Fruit fly (Drosophila melanogaster) whole organism, embryonic: ENCODE results near the gene CG1638.
A peak's percentile ranks its signal among the peaks of the same experiment; 100 is the strongest.

ENCODE experiments used
- B-H1 ChIP-seq: fragments of 200-800 bp; sonication (Bioruptor generic); IDR thresholded peaks from 3 replicates; pipeline ENCODE4 v1.3.6; 2022; ENCODE audit warnings: missing biosample characterization, missing genetic modification characterization
- C15 ChIP-seq: fragments of 200-800 bp; sonication (Bioruptor generic); IDR thresholded peaks from 3 replicates; pipeline ENCODE4 v1.3.6; 2022; ENCODE audit warnings: missing biosample characterization, missing genetic modification characterization
- CG10147 ChIP-seq: fragments of 200-800 bp; sonication (Bioruptor generic); optimal IDR thresholded peaks from 2 replicates; lab custom pipeline; 2019; ENCODE audit warnings: missing biosample characterization, mild to moderate bottlenecking, missing genetic modification characterization, moderate library complexity
- CG10431 ChIP-seq: fragments of 200-800 bp; sonication (Bioruptor generic); optimal IDR thresholded peaks from 3 replicates; lab custom pipeline; 2018; ENCODE audit warnings: missing biosample characterization, mild to moderate bottlenecking, missing genetic modification characterization
- CG10543 ChIP-seq: fragments of 200-800 bp; sonication (Bioruptor generic); optimal IDR thresholded peaks from 3 replicates; lab custom pipeline; 2017; ENCODE audit warnings: missing biosample characterization, mild to moderate bottlenecking, missing genetic modification characterization, moderate library complexity
- CG11560 ChIP-seq: fragments of 200-800 bp; sonication (Bioruptor generic); IDR thresholded peaks from 3 replicates; pipeline ENCODE4 v1.3.6; 2022; ENCODE audit warnings: missing biosample characterization, missing genetic modification characterization
- CG12104 ChIP-seq: fragments of 200-800 bp; sonication (Bioruptor generic); optimal IDR thresholded peaks from 3 replicates; lab custom pipeline; 2016; ENCODE audit warnings: missing biosample characterization, missing genetic modification characterization
- CG12299 ChIP-seq: fragments of 200-800 bp; sonication (Bioruptor generic); optimal IDR thresholded peaks from 2 replicates; lab custom pipeline; 2018; ENCODE audit warnings: missing biosample characterization, mild to moderate bottlenecking, missing genetic modification characterization
- CG13624 ChIP-seq: fragments of 200-800 bp; sonication (Bioruptor generic); optimal IDR thresholded peaks from 2 replicates; lab custom pipeline; 2016; ENCODE audit warnings: missing biosample characterization, missing genetic modification characterization
- CG14014 ChIP-seq: fragments of 200-800 bp; sonication (Bioruptor generic); IDR thresholded peaks from 2 replicates; pipeline ENCODE4 v1.3.6; 2022; ENCODE audit warnings: missing biosample characterization, missing genetic modification characterization
- CG16815 ChIP-seq: fragments of 200-800 bp; sonication (Bioruptor generic); optimal IDR thresholded peaks from 3 replicates; lab custom pipeline; 2017; ENCODE audit warnings: missing biosample characterization, mild to moderate bottlenecking, missing genetic modification characterization
- CG1792 ChIP-seq: fragments of 200-800 bp; sonication (Bioruptor generic); optimal IDR thresholded peaks from 2 replicates; lab custom pipeline; 2016; ENCODE audit warnings: missing biosample characterization, missing genetic modification characterization
- CG18619 ChIP-seq: fragments of 200-800 bp; sonication (Bioruptor generic); optimal IDR thresholded peaks from 3 replicates; lab custom pipeline; 2017; ENCODE audit warnings: missing biosample characterization, mild to moderate bottlenecking, missing genetic modification characterization
- CG2202 ChIP-seq: fragments of 200-800 bp; sonication (Bioruptor generic); optimal IDR thresholded peaks from 2 replicates; lab custom pipeline; 2018; ENCODE audit warnings: missing biosample characterization, mild to moderate bottlenecking, missing genetic modification characterization
- CG3281 ChIP-seq: fragments of 200-800 bp; sonication (Bioruptor generic); optimal IDR thresholded peaks from 3 replicates; lab custom pipeline; 2017; ENCODE audit warnings: missing biosample characterization, mild to moderate bottlenecking, missing genetic modification characterization
- CG4328 ChIP-seq: fragments of 200-800 bp; sonication (Bioruptor generic); optimal IDR thresholded peaks from 3 replicates; lab custom pipeline; 2017; ENCODE audit warnings: missing biosample characterization, missing genetic modification reagents, missing genetic modification characterization
- CG4854 ChIP-seq: fragments of 200-800 bp; sonication (Bioruptor generic); optimal IDR thresholded peaks from 2 replicates; lab custom pipeline; 2016; ENCODE audit warnings: missing biosample characterization, missing genetic modification characterization, inconsistent platforms
- CG5953 ChIP-seq: fragments of 200-800 bp; sonication (Bioruptor generic); IDR thresholded peaks from 2 replicates; pipeline ENCODE4 v1.3.6; 2022; ENCODE audit warnings: missing biosample characterization, missing genetic modification characterization
- CG6254 ChIP-seq: fragments of 200-800 bp; sonication (Bioruptor generic); optimal IDR thresholded peaks from 3 replicates; lab custom pipeline; 2017; ENCODE audit warnings: mild to moderate bottlenecking, missing biosample characterization, missing genetic modification reagents, missing genetic modification characterization
- CG6689 ChIP-seq: fragments of 200-800 bp; sonication (Bioruptor generic); IDR thresholded peaks from 2 replicates; pipeline ENCODE4 v1.3.6; 2022; ENCODE audit warnings: missing biosample characterization, missing genetic modification characterization
- CG9437 ChIP-seq: fragments of 200-800 bp; sonication (Bioruptor generic); optimal IDR thresholded peaks from 2 replicates; lab custom pipeline; 2018; ENCODE audit warnings: missing biosample characterization, mild to moderate bottlenecking, missing genetic modification characterization
- CG9609 ChIP-seq: fragments of 200-800 bp; sonication (Bioruptor generic); optimal IDR thresholded peaks from 3 replicates; lab custom pipeline; 2016; ENCODE audit warnings: missing biosample characterization, missing genetic modification characterization
- Chrac-16 ChIP-seq: fragments of 200-800 bp; sonication (Bioruptor generic); optimal IDR thresholded peaks from 3 replicates; lab custom pipeline; 2016; ENCODE audit warnings: missing biosample characterization, missing genetic modification characterization
- Dbx ChIP-seq: fragments of 200-800 bp; sonication (Bioruptor generic); IDR thresholded peaks from 3 replicates; pipeline ENCODE4 v1.3.6; 2022; ENCODE audit warnings: missing biosample characterization, missing genetic modification characterization
- Hey ChIP-seq: fragments of 200-800 bp; sonication (Bioruptor generic); optimal IDR thresholded peaks from 3 replicates; lab custom pipeline; 2018; ENCODE audit warnings: missing biosample characterization, mild to moderate bottlenecking, missing genetic modification characterization
- Hr39 ChIP-seq: fragments of >200 bp; optimal IDR thresholded peaks from 2 replicates; lab custom pipeline; 2017
- Hsf ChIP-seq: fragments of 200-800 bp; sonication (Bioruptor generic); optimal IDR thresholded peaks from 3 replicates; lab custom pipeline; 2016; ENCODE audit warnings: missing biosample characterization, missing genetic modification characterization
- NFAT ChIP-seq: fragments of 200-800 bp; sonication (Bioruptor generic); IDR thresholded peaks from 2 replicates; pipeline ENCODE4 v1.3.6; 2022; ENCODE audit warnings: missing biosample characterization, missing genetic modification characterization
- Neu2 ChIP-seq: fragments of 200-800 bp; sonication (Bioruptor generic); optimal IDR thresholded peaks from 3 replicates; lab custom pipeline; 2016; ENCODE audit warnings: missing biosample characterization, missing genetic modification characterization, borderline replicate concordance
- Poxn ChIP-seq: fragments of 200-800 bp; sonication (Bioruptor generic); IDR thresholded peaks from 2 replicates; pipeline ENCODE4 v1.3.6; 2022; ENCODE audit warnings: missing biosample characterization, missing genetic modification characterization
- Scr ChIP-seq: fragments of 200-800 bp; sonication (Bioruptor generic); IDR thresholded peaks from 2 replicates; pipeline ENCODE4 v1.3.6; 2022; ENCODE audit warnings: missing biosample characterization, missing genetic modification characterization; ENCODE audit not compliant: partially characterized antibody
- Ssrp ChIP-seq: fragments of 200-800 bp; sonication (Bioruptor generic); optimal IDR thresholded peaks from 2 replicates; lab custom pipeline; 2018; ENCODE audit warnings: missing biosample characterization, mild to moderate bottlenecking, missing genetic modification characterization, moderate library complexity
- Trl ChIP-seq, 3 experiments: fragments of >200 bp in 2 of 3; fragments of 200-800 bp in 1 of 3; sonication (Bioruptor generic) in 1 of 3; optimal IDR thresholded peaks; 2 replicates in 1 of 3; 3 replicates in 2 of 3; lab custom pipeline; 2016 to 2017; ENCODE audit warnings: missing biosample characterization in 1 of 3, missing genetic modification characterization in 1 of 3
- al ChIP-seq: fragments of 200-800 bp; sonication (Bioruptor generic); IDR thresholded peaks from 2 replicates; pipeline ENCODE4 v1.3.6; 2022; ENCODE audit warnings: missing biosample characterization, missing genetic modification characterization
- amos ChIP-seq: fragments of 200-800 bp; sonication (Bioruptor generic); IDR thresholded peaks from 2 replicates; pipeline ENCODE4 v1.3.6; 2022; ENCODE audit warnings: missing biosample characterization, missing genetic modification characterization; ENCODE audit not compliant: partially characterized antibody
- chn ChIP-seq: fragments of 200-800 bp; sonication (Bioruptor generic); optimal IDR thresholded peaks from 2 replicates; lab custom pipeline; 2016; ENCODE audit warnings: missing biosample characterization, missing genetic modification characterization
- croc ChIP-seq: fragments of 200-800 bp; sonication (Bioruptor generic); conservative IDR thresholded peaks from 3 replicates; pipeline ENCODE4 v1.3.6; 2022; ENCODE audit warnings: missing biosample characterization, missing genetic modification characterization
- dm ChIP-seq: fragments of 200-800 bp; sonication (Bioruptor generic); optimal IDR thresholded peaks from 3 replicates; lab custom pipeline; 2016; ENCODE audit warnings: missing biosample characterization, missing genetic modification characterization
- dmrt11E ChIP-seq: fragments of 200-800 bp; sonication (Bioruptor generic); optimal IDR thresholded peaks from 3 replicates; lab custom pipeline; 2018; ENCODE audit warnings: missing biosample characterization, mild to moderate bottlenecking, missing genetic modification characterization, moderate library complexity
- dmrt99B ChIP-seq: fragments of 200-800 bp; sonication (Bioruptor generic); optimal IDR thresholded peaks from 2 replicates; lab custom pipeline; 2018; ENCODE audit warnings: missing biosample characterization, mild to moderate bottlenecking, missing genetic modification characterization, moderate library complexity
- exex ChIP-seq: fragments of 200-800 bp; sonication (Bioruptor generic); optimal IDR thresholded peaks from 4 replicates; lab custom pipeline; 2018; ENCODE audit warnings: missing biosample characterization, mild to moderate bottlenecking, missing genetic modification characterization, moderate library complexity
- eyg ChIP-seq: fragments of 200-800 bp; sonication (Bioruptor generic); optimal IDR thresholded peaks from 3 replicates; lab custom pipeline; 2016; ENCODE audit warnings: missing biosample characterization, missing genetic modification characterization
- her ChIP-seq: fragments of 200-800 bp; sonication (Bioruptor generic); optimal IDR thresholded peaks from 2 replicates; lab custom pipeline; 2016; ENCODE audit warnings: missing biosample characterization, missing genetic modification characterization
- jing ChIP-seq: fragments of 200-800 bp; sonication (Bioruptor generic); optimal IDR thresholded peaks from 2 replicates; lab custom pipeline; 2018; ENCODE audit warnings: missing biosample characterization, mild to moderate bottlenecking, missing genetic modification characterization
- knrl ChIP-seq: fragments of 200-800 bp; sonication (Bioruptor generic); IDR thresholded peaks from 3 replicates; pipeline ENCODE4 v1.3.6; 2022; ENCODE audit warnings: missing biosample characterization, missing genetic modification characterization; ENCODE audit not compliant: partially characterized antibody
- lmd ChIP-seq: fragments of 200-800 bp; sonication (Bioruptor generic); IDR thresholded peaks from 2 replicates; pipeline ENCODE4 v1.3.6; 2022; ENCODE audit warnings: missing biosample characterization, missing genetic modification characterization
- pb ChIP-seq: fragments of 200-800 bp; sonication (Bioruptor generic); optimal IDR thresholded peaks from 3 replicates; lab custom pipeline; 2016; ENCODE audit warnings: missing biosample characterization, missing genetic modification characterization
- pros ChIP-seq: fragments of 200-800 bp; sonication (Bioruptor generic); optimal IDR thresholded peaks from 3 replicates; lab custom pipeline; 2019; ENCODE audit warnings: missing biosample characterization, mild to moderate bottlenecking, missing genetic modification characterization, moderate library complexity
- slou ChIP-seq: fragments of 200-800 bp; sonication (Bioruptor generic); optimal IDR thresholded peaks from 3 replicates; lab custom pipeline; 2016; ENCODE audit warnings: missing biosample characterization, missing genetic modification characterization
- tup ChIP-seq: fragments of 200-800 bp; sonication (Bioruptor generic); optimal IDR thresholded peaks from 2 replicates; lab custom pipeline; 2016; ENCODE audit warnings: missing biosample characterization, mild to moderate bottlenecking, missing genetic modification characterization, moderate library complexity
- zfh2 ChIP-seq: fragments of 200-800 bp; sonication (Bioruptor generic); optimal IDR thresholded peaks from 2 replicates; lab custom pipeline; 2016; ENCODE audit warnings: missing biosample characterization, missing genetic modification characterization

CG1638 gene

DNA sequence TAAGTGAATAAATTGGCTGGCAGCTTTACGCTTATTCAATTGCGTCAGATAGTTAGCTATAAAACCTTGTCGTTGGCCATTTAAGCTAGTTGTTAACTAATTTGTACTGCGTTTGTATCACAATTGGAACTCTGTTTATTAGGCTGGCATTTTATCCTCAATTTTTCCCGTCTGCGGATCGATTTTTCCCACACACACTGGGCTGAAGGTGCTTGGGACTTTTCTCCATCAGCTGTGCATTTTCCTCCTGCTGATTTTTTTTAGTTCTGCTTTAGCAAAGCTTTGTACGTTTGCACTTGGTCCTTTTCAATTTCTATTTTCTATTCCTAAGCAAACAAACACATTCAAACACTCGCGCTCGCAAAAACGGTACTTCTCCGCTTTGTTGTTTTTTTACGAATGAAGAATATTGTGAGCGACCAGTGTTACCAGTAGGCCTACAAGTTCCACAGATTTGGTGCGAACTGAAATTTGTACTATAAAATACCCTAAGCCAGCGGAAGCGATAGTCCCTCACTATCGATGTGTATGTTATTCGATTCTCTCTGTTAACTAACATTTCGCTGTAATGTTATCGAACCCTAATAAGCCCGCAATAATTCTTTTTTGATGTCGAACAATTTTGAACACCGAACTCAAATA is 19.2 kb downstream of the CG1638 start (continued):
- no peak for TF ChIP-seq CG10147 (GFP tag; lab: Kevin White, UChicago)
- TF ChIP-seq lmd (GFP tag; lab: Robert Waterston, UW): no peak
- TF ChIP-seq NFAT (GFP tag; lab: Robert Waterston, UW): no peak
- peak; percentile 14 for TF ChIP-seq CG2202 (tag; lab: Kevin White, UChicago)
- TF ChIP-seq B-H1: no peak
- no peak for TF ChIP-seq dmrt11E (tag; lab: Kevin White, UChicago)
- no peak for TF ChIP-seq CG11560 (tag; lab: Robert Waterston, UW)
- no peak for TF ChIP-seq Trl (optimal IDR thresholded peaks at IDR 0.05; lab: Kevin White, UChicago)
- peak; percentile 18 for TF ChIP-seq Trl (GFP tag; optimal IDR thresholded peaks at IDR 0.05; lab: Kevin White, UChicago)
- TF ChIP-seq Chrac-16: no peak
- TF ChIP-seq jing (GFP tag; lab: Kevin White, UChicago): no peak
- TF ChIP-seq Hr39 (lab: Kevin White, UChicago): no peak
- TF ChIP-seq CG3281 (GFP tag; lab: Kevin White, UChicago): peak; percentile 22
- no peak for TF ChIP-seq Hsf (GFP tag; lab: Kevin White, UChicago)
- TF ChIP-seq CG18619 (GFP tag; lab: Kevin White, UChicago): no peak
- TF ChIP-seq CG12104 (GFP tag; lab: Kevin White, UChicago): no peak
- TF ChIP-seq Hey (tag; lab: Kevin White, UChicago): no peak
- no peak for TF ChIP-seq al (GFP tag; lab: Robert Waterston, UW)
- no peak for TF ChIP-seq Poxn (GFP tag; lab: Robert Waterston, UW)
- no peak for TF ChIP-seq CG9609
- no peak for TF ChIP-seq knrl (GFP tag; lab: Robert Waterston, UW)
- TF ChIP-seq CG4328 (GFP tag; lab: Kevin White, UChicago): peak; percentile 23
- no peak for TF ChIP-seq slou (GFP tag; lab: Kevin White, UChicago)
- TF ChIP-seq CG9437 (GFP tag; lab: Kevin White, UChicago): no peak
- TF ChIP-seq CG14014 (GFP tag; lab: Robert Waterston, UW): no peak
- TF ChIP-seq tup: no peak
- peak; percentile 40 for TF ChIP-seq chn (GFP tag; lab: Kevin White, UChicago)
- TF ChIP-seq CG1792: peak; percentile 32
- TF ChIP-seq dm (GFP tag; lab: Kevin White, UChicago): peak; percentile 22
- no peak for TF ChIP-seq Dbx
- TF ChIP-seq Ssrp: peak; percentile 13
- TF ChIP-seq CG6689 (GFP tag; lab: Robert Waterston, UW): no peak
- TF ChIP-seq Scr (GFP tag; lab: Robert Waterston, UW): no peak
- TF ChIP-seq zfh2 (GFP tag; lab: Kevin White, UChicago): peak; percentile 27
- TF ChIP-seq exex (tag; lab: Kevin White, UChicago): peak; percentile 8
- peak; percentile 33 for TF ChIP-seq CG10543 (GFP tag; lab: Kevin White, UChicago)
- no peak for TF ChIP-seq croc (GFP tag; lab: Robert Waterston, UW)
- peak; percentile 26 for TF ChIP-seq her
- no peak for TF ChIP-seq CG5953 (GFP tag; lab: Robert Waterston, UW)
- TF ChIP-seq CG12299: peak; percentile 70
- no peak for TF ChIP-seq CG13624 (GFP tag; lab: Kevin White, UChicago)
- no peak for TF ChIP-seq CG16815
- no peak for TF ChIP-seq eyg (GFP tag; lab: Kevin White, UChicago)
- no peak for TF ChIP-seq amos (GFP tag; lab: Robert Waterston, UW)
- no peak for TF ChIP-seq Neu2 (GFP tag; lab: Kevin White, UChicago)
- TF ChIP-seq CG10431 (GFP tag; lab: Kevin White, UChicago): no peak
- TF ChIP-seq pros (GFP tag; lab: Kevin White, UChicago): no peak
- no peak for TF ChIP-seq C15
- TF ChIP-seq dmrt99B (tag; lab: Kevin White, UChicago): peak; percentile 7
- TF ChIP-seq CG4854 (GFP tag; lab: Kevin White, UChicago): peak; percentile 15
- TF ChIP-seq pb: no peak
- no peak for TF ChIP-seq CG6254
